Fruit fly (Drosophila melanogaster): Measurements from ENCODE around the gene CheB38a.

CheB38a gene

dm6 chr2L:20823196-20824105 lies 5.1 kb upstream of the CheB38a start (continued):
- TF ChIP-seq CG7839 (tag; optimal IDR thresholded peaks at IDR 0.05) (no peak), Hmr (GFP tag; optimal IDR thresholded peaks at IDR 0.05) (peak; percentile 20), CG6854 (GFP tag; optimal IDR thresholded peaks at IDR 0.05) (no peak), CG2116 (GFP tag; optimal IDR thresholded peaks at IDR 0.05) (no peak), CG17802 (tag; optimal IDR thresholded peaks at IDR 0.05) (no peak), CG4282 (GFP tag; optimal IDR thresholded peaks at IDR 0.05) (no peak), Ptx1 (GFP tag; IDR thresholded peaks at IDR 0.05) (no peak), CG2889 (GFP tag; IDR thresholded peaks at IDR 0.05) (no peak), bab2 (GFP tag; optimal IDR thresholded peaks at IDR 0.05) (no peak), CG7556 (GFP tag; optimal IDR thresholded peaks at IDR 0.05) (peak; percentile 36), CG15696 (tag; optimal IDR thresholded peaks at IDR 0.05) (no peak), p53 (GFP tag; optimal IDR thresholded peaks at IDR 0.05) (no peak), nom (GFP tag; optimal IDR thresholded peaks at IDR 0.05) (peak; percentile 65), CG17328 (GFP tag; IDR thresholded peaks at IDR 0.05) (0 out of 2 replicates have a peak, but pooled peaks have one; percentile 25), schlank (tag; optimal IDR thresholded peaks at IDR 0.05) (no peak), CG33557 (GFP tag; optimal IDR thresholded peaks at IDR 0.05) (no peak), kay (GFP tag; optimal IDR thresholded peaks at IDR 0.05) (no peak), Tbp (GFP tag; optimal IDR thresholded peaks at IDR 0.05) (no peak), wdn (GFP tag; IDR thresholded peaks at IDR 0.05) (no peak), pb (GFP tag; optimal IDR thresholded peaks at IDR 0.05) (no peak), CG43689 (GFP tag; IDR thresholded peaks at IDR 0.05) (no peak), danr (GFP tag; IDR thresholded peaks at IDR 0.05) (no peak), Ssrp (tag; optimal IDR thresholded peaks at IDR 0.05) (peak; percentile 41), dati (GFP tag; IDR thresholded peaks at IDR 0.05) (no peak), CG7357 (GFP tag; IDR thresholded peaks at IDR 0.05) (no peak), CG2678 (tag; optimal IDR thresholded peaks at IDR 0.05) (peak; percentile 23), usp (GFP tag; optimal IDR thresholded peaks at IDR 0.05) (no peak), HmgZ (tag; optimal IDR thresholded peaks at IDR 0.05) (peak; percentile 81), CG17612 (GFP tag; IDR thresholded peaks at IDR 0.05) (no peak), CG16815 (GFP tag; optimal IDR thresholded peaks at IDR 0.05) (no peak), prd (optimal IDR thresholded peaks at IDR 0.05) (no peak), prd (GFP tag; IDR thresholded peaks at IDR 0.05) (no peak), PHDP (tag; optimal IDR thresholded peaks at IDR 0.05) (no peak), CG1603 (tag; optimal IDR thresholded peaks at IDR 0.05) (no peak), chm (GFP tag; IDR thresholded peaks at IDR 0.05) (0 out of 2 replicates have a peak, but pooled peaks have one; percentile 38), btn (GFP tag; optimal IDR thresholded peaks at IDR 0.05) (no peak), CG5180 (GFP tag; optimal IDR thresholded peaks at IDR 0.05) (peak; percentile 58), CG4424 (GFP tag; optimal IDR thresholded peaks at IDR 0.05) (peak; percentile 32), CG42726 (GFP tag; IDR thresholded peaks at IDR 0.05; ENCODE audit: partially characterized antibody) (no peak), tin (GFP tag; optimal IDR thresholded peaks at IDR 0.05) (no peak), Poxn (GFP tag; IDR thresholded peaks at IDR 0.05) (no peak), grn (GFP tag; optimal IDR thresholded peaks at IDR 0.05) (peak; percentile 100), CG30020 (tag; optimal IDR thresholded peaks at IDR 0.05) (no peak), kah (GFP tag; optimal IDR thresholded peaks at IDR 0.05) (peak; percentile 34), CG2199 (GFP tag; IDR thresholded peaks at IDR 0.05) (peak; percentile 95), NfI (GFP tag; optimal IDR thresholded peaks at IDR 0.05) (no peak), ATbp (GFP tag; optimal IDR thresholded peaks at IDR 0.05) (peak; percentile 2), CG7987 (GFP tag; optimal IDR thresholded peaks at IDR 0.05) (peak; percentile 16), gsb-n (tag; optimal IDR thresholded peaks at IDR 0.05) (no peak), CG6689 (GFP tag; IDR thresholded peaks at IDR 0.05) (0 out of 2 replicates have a peak, but pooled peaks have one; percentile 18)

All from whole organism, embryonic.